Worm (Caenorhabditis elegans): ENCODE measurements around the gene F28A12.3.

DNA sequence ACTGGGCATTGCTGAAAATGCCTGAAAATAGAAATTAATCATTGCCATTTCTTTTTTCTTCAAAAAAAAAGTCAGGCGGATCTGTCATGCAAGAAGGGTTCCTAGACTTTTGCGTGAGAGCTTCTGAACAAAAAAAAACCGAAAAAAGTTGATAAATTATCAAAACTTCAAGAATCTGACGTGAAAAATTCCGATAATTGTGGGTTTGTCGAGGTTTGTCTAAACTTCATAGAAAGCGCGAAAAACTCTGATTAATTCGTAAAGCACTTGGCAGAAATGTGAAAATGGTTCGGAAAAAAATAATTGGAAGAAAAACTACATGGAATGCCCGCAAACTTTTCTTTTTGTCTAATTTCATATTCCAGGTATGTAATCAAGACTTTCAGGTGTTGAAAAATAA, 32.3 kb upstream of the F28A12.3 start, which contains the start of gene ZC190.5:
- no peak for TF ChIP-seq hlh-30 (tag; optimal IDR thresholded peaks at IDR 0.05; ENCODE audit: insufficient read depth)
- TF ChIP-seq unc-130 (GFP tag; optimal IDR thresholded peaks at IDR 0.05) = no peak
- no peak for TF ChIP-seq lin-13 (GFP tag; optimal IDR thresholded peaks at IDR 0.05)
- no peak for TF ChIP-seq nhr-28 (tag; optimal IDR thresholded peaks at IDR 0.05)
- no peak for TF ChIP-seq unc-62 (GFP tag; optimal IDR thresholded peaks at IDR 0.05 in 1 of 2)
- no peak for TF ChIP-seq unc-62 (tag; optimal IDR thresholded peaks at IDR 0.05)
- no peak for TF ChIP-seq mep-1 (tag; optimal IDR thresholded peaks at IDR 0.05)
- no peak for TF ChIP-seq lin-39 (tag; optimal IDR thresholded peaks at IDR 0.05)
- no peak for TF ChIP-seq nhr-102 (tag; optimal IDR thresholded peaks at IDR 0.05)
- no peak for TF ChIP-seq ama-1 (optimal IDR thresholded peaks at IDR 0.05)
- TF ChIP-seq lin-38 (GFP tag; IDR thresholded peaks at IDR 0.05) = no peak
- no peak for TF ChIP-seq nhr-11 (tag; optimal IDR thresholded peaks at IDR 0.05)
- no peak for TF ChIP-seq cey-2 (tag; optimal IDR thresholded peaks at IDR 0.05; ENCODE audit: borderline replicate concordance, insufficient read depth)
